Worm (Caenorhabditis elegans): ENCODE measurements around the gene srd-36.
A peak's percentile ranks its signal among the peaks of the same experiment; 100 is the strongest.

The srd-36 gene

DNA sequence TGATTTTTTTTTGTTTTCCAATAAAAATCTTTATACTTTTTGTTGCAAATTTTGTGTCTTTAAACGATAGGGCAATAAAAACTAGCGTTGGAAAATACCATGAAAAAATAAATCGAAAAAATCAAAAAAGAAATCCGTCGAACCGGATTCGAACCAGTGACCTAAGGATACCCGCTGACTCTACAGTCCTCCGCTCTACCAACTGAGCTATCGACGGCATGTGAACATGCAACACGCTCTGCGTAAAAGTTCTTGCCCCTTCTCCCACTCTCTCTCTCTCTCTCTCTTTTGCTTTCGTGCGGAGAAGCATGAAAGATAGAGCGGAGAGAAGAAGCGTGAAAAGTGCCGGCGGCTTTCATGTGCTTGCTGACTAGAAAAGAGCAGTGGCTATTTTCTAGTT, 30.0 kb downstream of the srd-36 start (continued):
- no peak for TF ChIP-seq pag-3 (tag; optimal IDR thresholded peaks at IDR 0.05; ENCODE audit: borderline replicate concordance)
- no peak for TF ChIP-seq nhr-11 (tag; optimal IDR thresholded peaks at IDR 0.05)
- TF ChIP-seq lim-6 (tag; optimal IDR thresholded peaks at IDR 0.05): no peak
- peak; percentile 31 for TF ChIP-seq ahr-1 (tag; optimal IDR thresholded peaks at IDR 0.05)
- TF ChIP-seq ceh-30 (tag; optimal IDR thresholded peaks at IDR 0.05): no peak
- no peak for TF ChIP-seq ama-1 (optimal IDR thresholded peaks at IDR 0.05)
- TF ChIP-seq ceh-9 (tag; optimal IDR thresholded peaks at IDR 0.05): peak; percentile 25
- TF ChIP-seq lin-11 (tag; optimal IDR thresholded peaks at IDR 0.05): peak; percentile 62
- peak; percentile 10 for TF ChIP-seq tbx-7 (tag; optimal IDR thresholded peaks at IDR 0.05)
- peak; percentile 56 for TF ChIP-seq ets-4 (tag; optimal IDR thresholded peaks at IDR 0.05)
- TF ChIP-seq K09A11.1 (tag; optimal IDR thresholded peaks at IDR 0.05; ENCODE audit: insufficient read depth): no peak
- TF ChIP-seq sox-2 (GFP tag; IDR thresholded peaks at IDR 0.05): peak; percentile 68
- peak; percentile 74 for TF ChIP-seq che-1 (tag; optimal IDR thresholded peaks at IDR 0.05)
- TF ChIP-seq ceh-6 (GFP tag; optimal IDR thresholded peaks at IDR 0.05): peak; percentile 63
- TF ChIP-seq hlh-6 (tag; optimal IDR thresholded peaks at IDR 0.05): peak; percentile 83
- peak; percentile 86 for TF ChIP-seq ceh-19 (GFP tag; optimal IDR thresholded peaks at IDR 0.05)
- TF ChIP-seq ztf-16 (tag; optimal IDR thresholded peaks at IDR 0.05): peak; percentile 76
- TF ChIP-seq madf-2 (tag; optimal IDR thresholded peaks at IDR 0.05): peak; percentile 70
- TF ChIP-seq sox-4 (tag; optimal IDR thresholded peaks at IDR 0.05): peak; percentile 81
- TF ChIP-seq odd-2 (tag; optimal IDR thresholded peaks at IDR 0.05): no peak
- TF ChIP-seq K02D7.2 (tag; optimal IDR thresholded peaks at IDR 0.05): peak; percentile 64
- TF ChIP-seq pat-9 (tag; optimal IDR thresholded peaks at IDR 0.05): peak; percentile 78
- TF ChIP-seq elt-4 (tag; optimal IDR thresholded peaks at IDR 0.05): no peak
- TF ChIP-seq unc-86 (tag; optimal IDR thresholded peaks at IDR 0.05): peak; percentile 78
- peak; percentile 62 for TF ChIP-seq T23F11.4 (GFP tag; optimal IDR thresholded peaks at IDR 0.05)
- TF ChIP-seq gmeb-2 (tag; optimal IDR thresholded peaks at IDR 0.05): peak; percentile 81
- TF ChIP-seq pha-2 (tag; optimal IDR thresholded peaks at IDR 0.05): peak; percentile 69
- peak; percentile 76 for TF ChIP-seq Y22D7AL.16 (tag; optimal IDR thresholded peaks at IDR 0.05)
- peak; percentile 57 for TF ChIP-seq ceh-48 (tag; optimal IDR thresholded peaks at IDR 0.05)
- peak; percentile 10 for TF ChIP-seq rnt-1 (tag; optimal IDR thresholded peaks at IDR 0.05)
- TF ChIP-seq unc-55 (GFP tag; optimal IDR thresholded peaks at IDR 0.05): no peak
- peak; percentile 77 for TF ChIP-seq C38D4.7 (GFP tag; optimal IDR thresholded peaks at IDR 0.05)
- peak; percentile 64 for TF ChIP-seq syd-9 (tag; optimal IDR thresholded peaks at IDR 0.05)
- TF ChIP-seq dmd-4 (tag; optimal IDR thresholded peaks at IDR 0.05; ENCODE audit: borderline replicate concordance): peak; percentile 79
- peak; percentile 12 for TF ChIP-seq hlh-30 (tag; optimal IDR thresholded peaks at IDR 0.05; ENCODE audit: insufficient read depth)
- peak; percentile 72 for TF ChIP-seq C08G9.2 (tag; optimal IDR thresholded peaks at IDR 0.05)
- no peak for TF ChIP-seq fkh-10 (GFP tag; optimal IDR thresholded peaks at IDR 0.05)
- TF ChIP-seq unc-3 (GFP tag; conservative IDR thresholded peaks at IDR 0.05): peak; percentile 87
- peak; percentile 67 for TF ChIP-seq unc-3 (tag; optimal IDR thresholded peaks at IDR 0.05)
- peak; percentile 43 for TF ChIP-seq zip-5 (tag; optimal IDR thresholded peaks at IDR 0.05)
- TF ChIP-seq nfya-1 (tag; optimal IDR thresholded peaks at IDR 0.05): peak; percentile 44
- peak; percentile 43 for TF ChIP-seq hlh-8 (tag; optimal IDR thresholded peaks at IDR 0.05)
- peak; percentile 47 for TF ChIP-seq pqm-1 (tag; optimal IDR thresholded peaks at IDR 0.05)

ce11 chrX:13262195-13262594, 32.4 kb downstream of the srd-36 start, which contains the start of gene K09A11.1:
Gene K09A11.1 (plus strand): TSS chrX:13262495.
- TF ChIP-seq ceh-18 (tag; optimal IDR thresholded peaks at IDR 0.05) (no peak), ets-4 (tag; optimal IDR thresholded peaks at IDR 0.05) (no peak), ceh-30 (tag; optimal IDR thresholded peaks at IDR 0.05) (no peak), pat-9 (tag; optimal IDR thresholded peaks at IDR 0.05) (no peak)

Measured in whole organism, late embryonic.